Worm (Caenorhabditis elegans): ENCODE measurements around the gene srx-135.

ce11 chrV:13812330-13812729 lies 46.7 kb upstream of the srx-135 start:
- TF ChIP-seq ceh-43 (GFP tag; optimal IDR thresholded peaks at IDR 0.05) (no peak), elt-1 (tag; optimal IDR thresholded peaks at IDR 0.05; ENCODE audit: borderline replicate concordance, insufficient read depth) (no peak), ham-2 (GFP tag; optimal IDR thresholded peaks at IDR 0.05) (no peak), unc-39 (tag; optimal IDR thresholded peaks at IDR 0.05) (no peak), snpc-4 (tag; optimal IDR thresholded peaks at IDR 0.05) (no peak), nhr-2 (tag; optimal IDR thresholded peaks at IDR 0.05) (no peak), blmp-1 (tag; optimal IDR thresholded peaks at IDR 0.05) (no peak), pha-4 (tag; optimal IDR thresholded peaks at IDR 0.05) (no peak), unc-62 (GFP tag; optimal IDR thresholded peaks at IDR 0.05) (no peak), ces-1 (GFP tag; optimal IDR thresholded peaks at IDR 0.05) (peak; percentile 89), nhr-76 (tag; optimal IDR thresholded peaks at IDR 0.05) (no peak), hlh-1 (tag; optimal IDR thresholded peaks at IDR 0.05) (no peak), mab-5 (tag; optimal IDR thresholded peaks at IDR 0.05) (no peak)
